Worm (Caenorhabditis elegans) whole organism, L1 larva: ENCODE measurements around the gene eif-2A.

Experiments used
- C04F5.9 ChIP-seq: sonication (generic microtip); optimal IDR thresholded peaks from 2 replicates; lab custom pipeline; 2016; ENCODE audit warnings: missing genetic modification characterization, missing compliant biosample characterization
- C16A3.4 ChIP-seq: fragments of 150-350 bp; optimal IDR thresholded peaks from 2 replicates; lab custom pipeline; 2014; ENCODE audit warnings: missing biosample characterization, missing genetic modification characterization
- C34B4.2 ChIP-seq: sonication (generic microtip); optimal IDR thresholded peaks from 2 replicates; lab custom pipeline; 2017; ENCODE audit warnings: mild to moderate bottlenecking, missing genetic modification characterization, missing compliant biosample characterization
- F16B12.6 ChIP-seq: fragments of 150-350 bp; optimal IDR thresholded peaks from 2 replicates; lab custom pipeline; 2014; ENCODE audit warnings: missing biosample characterization, missing genetic modification characterization
- aha-1 ChIP-seq: fragments of 150-350 bp; optimal IDR thresholded peaks from 2 replicates; lab custom pipeline; 2014; ENCODE audit warnings: missing biosample characterization, missing genetic modification characterization
- ceh-8 ChIP-seq: fragments of 200-800 bp; sonication (Bioruptor generic); optimal IDR thresholded peaks from 2 replicates; lab custom pipeline; 2018; ENCODE audit warnings: mild to moderate bottlenecking, missing genetic modification characterization, moderate library complexity, missing compliant biosample characterization
- ceh-88 ChIP-seq: fragments of 200-800 bp; sonication (Bioruptor generic); IDR thresholded peaks from 2 replicates; pipeline ENCODE4 v1.3.6; 2022; ENCODE audit warnings: missing genetic modification characterization, missing compliant biosample characterization
- ces-1 ChIP-seq: fragments of 150-350 bp; optimal IDR thresholded peaks from 2 replicates; lab custom pipeline; 2014; ENCODE audit warnings: missing biosample characterization, missing genetic modification reagents, missing genetic modification characterization
- dpl-1 ChIP-seq, 3 experiments: fragments of 150-350 bp in 2 of 3; sonication (generic microtip) in 1 of 3; optimal IDR thresholded peaks; 2 replicates each; lab custom pipeline; 2014 to 2017; ENCODE audit warnings: missing biosample characterization in 3 of 3, missing genetic modification characterization in 3 of 3, missing genetic modification reagents in 3 of 3
- dsc-1 ChIP-seq: sonication (generic microtip); optimal IDR thresholded peaks from 2 replicates; lab custom pipeline; 2016; ENCODE audit warnings: mild to moderate bottlenecking, missing genetic modification characterization, missing compliant biosample characterization
- efl-1 ChIP-seq, 4 experiments: fragments of 150-350 bp; optimal IDR thresholded peaks in 3 of 4; peaks in 1 of 4; 1 replicate in 1 of 4; 2 replicates in 3 of 4; lab custom pipeline; 2014; ENCODE audit warnings: missing biosample characterization in 2 of 4, missing genetic modification characterization in 2 of 4, missing genetic modification reagents in 2 of 4
- egl-13 ChIP-seq: sonication (generic microtip); optimal IDR thresholded peaks from 2 replicates; lab custom pipeline; 2016; ENCODE audit warnings: missing genotype, missing genetic modification reagents, missing genetic modification characterization, missing compliant biosample characterization
- egl-27 ChIP-seq, 2 experiments: fragments of 150-350 bp in 1 of 2; sonication (generic microtip); optimal IDR thresholded peaks; 3 replicates each; lab custom pipeline; 2017 to 2018; ENCODE audit warnings: missing biosample characterization in 2 of 2, missing genetic modification characterization in 2 of 2, missing genetic modification reagents in 2 of 2
- elt-2 ChIP-seq: sonication (generic microtip); optimal IDR thresholded peaks from 2 replicates; lab custom pipeline; 2016; ENCODE audit warnings: missing genetic modification characterization, mild to moderate bottlenecking, inconsistent platforms, missing compliant biosample characterization, missing genetic modification reagents
- elt-3 ChIP-seq, 6 experiments: fragments of 150-350 bp in 1 of 6; sonication (generic microtip); optimal IDR thresholded peaks; 2 replicates each; lab custom pipeline; 2017 to 2018; ENCODE audit warnings: missing biosample characterization in 6 of 6, missing genetic modification characterization in 6 of 6, inconsistent platforms in 1 of 6
- ets-5 ChIP-seq: fragments of 200-800 bp; sonication (Bioruptor generic); IDR thresholded peaks from 2 replicates; pipeline ENCODE4 v1.3.6; 2022; ENCODE audit warnings: missing genetic modification characterization, missing compliant biosample characterization
- fkh-8 ChIP-seq: sonication (generic microtip); optimal IDR thresholded peaks from 2 replicates; lab custom pipeline; 2016; ENCODE audit warnings: mild to moderate bottlenecking, missing genetic modification characterization, missing compliant biosample characterization
- fos-1 ChIP-seq: fragments of 150-350 bp; optimal IDR thresholded peaks from 2 replicates; lab custom pipeline; 2014; ENCODE audit warnings: missing biosample characterization, missing genetic modification characterization
- grh-1 ChIP-seq: fragments of 200-800 bp; sonication (Bioruptor generic); IDR thresholded peaks from 2 replicates; pipeline ENCODE4 v1.3.6; 2022; ENCODE audit warnings: missing genetic modification reagents, missing genetic modification characterization, missing compliant biosample characterization
- hlh-4 ChIP-seq: sonication (generic microtip); optimal IDR thresholded peaks from 2 replicates; lab custom pipeline; 2016; ENCODE audit warnings: mild to moderate bottlenecking, missing genetic modification characterization, missing compliant biosample characterization
- hpl-2 ChIP-seq: fragments of 150-350 bp; optimal IDR thresholded peaks from 2 replicates; lab custom pipeline; 2014; ENCODE audit warnings: missing biosample characterization, missing genetic modification reagents, missing genetic modification characterization
- isw-1 ChIP-seq: fragments of 200-800 bp; sonication (Bioruptor generic); IDR thresholded peaks from 2 replicates; pipeline ENCODE4 v1.3.6; 2022; ENCODE audit warnings: missing genetic modification characterization, missing compliant biosample characterization
- lin-13 ChIP-seq: fragments of 150-350 bp; optimal IDR thresholded peaks from 2 replicates; lab custom pipeline; 2014; ENCODE audit warnings: missing biosample characterization, missing genetic modification reagents, missing genetic modification characterization
- lin-35 ChIP-seq, 2 experiments: fragments of 150-350 bp; optimal IDR thresholded peaks; 2 replicates each; lab custom pipeline; 2014; ENCODE audit warnings: missing biosample characterization in 2 of 2, missing genetic modification characterization in 2 of 2, missing genetic modification reagents in 2 of 2
- lin-39 ChIP-seq: fragments of 150-350 bp; optimal IDR thresholded peaks from 2 replicates; lab custom pipeline; 2014; ENCODE audit warnings: missing biosample characterization, missing genetic modification reagents, missing genetic modification characterization
- lir-3 ChIP-seq: sonication (generic microtip); optimal IDR thresholded peaks from 2 replicates; lab custom pipeline; 2016; ENCODE audit warnings: mild to moderate bottlenecking, missing genetic modification characterization, moderate library complexity, missing compliant biosample characterization; ENCODE audit not compliant: poor library complexity
- nhr-11 ChIP-seq: fragments of 150-350 bp; optimal IDR thresholded peaks from 2 replicates; lab custom pipeline; 2014; ENCODE audit warnings: missing biosample characterization, missing genetic modification characterization
- nhr-12 ChIP-seq: sonication (generic microtip); optimal IDR thresholded peaks from 2 replicates; lab custom pipeline; 2017; ENCODE audit warnings: missing biosample characterization, missing genetic modification characterization
- nhr-20 ChIP-seq: sonication (generic microtip); optimal IDR thresholded peaks from 2 replicates; lab custom pipeline; 2016; ENCODE audit warnings: mild to moderate bottlenecking, missing genetic modification characterization, missing compliant biosample characterization
- nhr-237 ChIP-seq: fragments of 150-350 bp; optimal IDR thresholded peaks from 2 replicates; lab custom pipeline; 2014; ENCODE audit warnings: missing biosample characterization, missing genetic modification characterization
- nhr-28 ChIP-seq: fragments of 150-350 bp; optimal IDR thresholded peaks from 2 replicates; lab custom pipeline; 2014; ENCODE audit warnings: missing biosample characterization, missing genetic modification characterization
- nhr-77 ChIP-seq: fragments of 150-350 bp; optimal IDR thresholded peaks from 2 replicates; lab custom pipeline; 2014; ENCODE audit warnings: missing biosample characterization, missing genetic modification characterization
- nhr-84 ChIP-seq: sonication (generic microtip); optimal IDR thresholded peaks from 2 replicates; lab custom pipeline; 2017; ENCODE audit warnings: missing biosample characterization, missing genetic modification characterization
- nhr-90 ChIP-seq: sonication (generic microtip); optimal IDR thresholded peaks from 2 replicates; lab custom pipeline; 2016; ENCODE audit warnings: mild to moderate bottlenecking, missing genetic modification characterization, missing compliant biosample characterization; ENCODE audit not compliant: poor library complexity
- pag-3 ChIP-seq: sonication (generic microtip); optimal IDR thresholded peaks from 2 replicates; lab custom pipeline; 2017; ENCODE audit warnings: missing genetic modification characterization, mild to moderate bottlenecking, missing compliant biosample characterization, antibody characterized with exemption, borderline replicate concordance; ENCODE audit not compliant: insufficient read depth
- pqm-1 ChIP-seq: sonication (generic microtip); optimal IDR thresholded peaks from 3 replicates; lab custom pipeline; 2017; ENCODE audit warnings: missing biosample characterization, missing genetic modification characterization
- skn-1 ChIP-seq: fragments of 150-350 bp; optimal IDR thresholded peaks from 2 replicates; lab custom pipeline; 2014; ENCODE audit warnings: missing biosample characterization, missing genetic modification characterization
- snpc-4 ChIP-seq: fragments of 150-350 bp; optimal IDR thresholded peaks from 2 replicates; lab custom pipeline; 2014; ENCODE audit warnings: missing biosample characterization, missing genetic modification characterization
- snu-23 ChIP-seq: sonication (generic microtip); optimal IDR thresholded peaks from 2 replicates; lab custom pipeline; 2016; ENCODE audit warnings: missing genetic modification characterization, missing compliant biosample characterization
- sox-4 ChIP-seq: sonication (generic microtip); optimal IDR thresholded peaks from 2 replicates; lab custom pipeline; 2016; ENCODE audit warnings: missing genetic modification characterization, missing compliant biosample characterization
- sup-37 ChIP-seq: fragments of 200-800 bp; sonication (Bioruptor generic); optimal IDR thresholded peaks from 2 replicates; lab custom pipeline; 2018; ENCODE audit warnings: mild to moderate bottlenecking, missing genetic modification characterization, missing compliant biosample characterization
- swsn-7 ChIP-seq: sonication (generic microtip); optimal IDR thresholded peaks from 2 replicates; lab custom pipeline; 2016; ENCODE audit warnings: missing genetic modification characterization, missing compliant biosample characterization
- tbx-2 ChIP-seq: sonication (generic microtip); optimal IDR thresholded peaks from 2 replicates; lab custom pipeline; 2016; ENCODE audit warnings: missing genetic modification characterization, missing compliant biosample characterization
- tlp-1 ChIP-seq: fragments of 150-350 bp; optimal IDR thresholded peaks from 2 replicates; lab custom pipeline; 2014; ENCODE audit warnings: missing biosample characterization, missing genetic modification characterization
- unc-130 ChIP-seq: fragments of 150-350 bp; optimal IDR thresholded peaks from 2 replicates; lab custom pipeline; 2017; ENCODE audit warnings: missing biosample characterization, missing genetic modification characterization, inconsistent platforms
- unc-86 ChIP-seq: sonication (generic microtip); optimal IDR thresholded peaks from 2 replicates; lab custom pipeline; 2016; ENCODE audit warnings: missing genetic modification characterization, missing compliant biosample characterization
- unc-98 ChIP-seq: fragments of 200-800 bp; sonication (Bioruptor generic); IDR thresholded peaks from 2 replicates; pipeline ENCODE4 v1.3.6; 2022; ENCODE audit warnings: missing genetic modification characterization, missing compliant biosample characterization
- vab-15 ChIP-seq: sonication (generic microtip); optimal IDR thresholded peaks from 2 replicates; lab custom pipeline; 2017; ENCODE audit warnings: missing genotype, mild to moderate bottlenecking, missing genetic modification characterization, missing compliant biosample characterization
- zag-1 ChIP-seq: fragments of 150-350 bp; optimal IDR thresholded peaks from 2 replicates; lab custom pipeline; 2014; ENCODE audit warnings: missing biosample characterization, missing genetic modification characterization
- ztf-11 ChIP-seq, 2 experiments: sonication (generic microtip); optimal IDR thresholded peaks; 2 replicates each; lab custom pipeline; 2016 to 2017; ENCODE audit warnings: missing genetic modification characterization in 2 of 2, missing biosample characterization in 1 of 2, missing compliant biosample characterization in 1 of 2
- ztf-4 ChIP-seq: fragments of 150-350 bp; optimal IDR thresholded peaks from 2 replicates; lab custom pipeline; 2014; ENCODE audit warnings: missing biosample characterization, missing genetic modification characterization

Gene eif-2A

ce11 chrII:10447348-10448316, 31.0 kb downstream of the eif-2A start, which contains the start of gene ZK673.2:
ZK673.2 (plus strand) TSS chrII:10448266.
- TF ChIP-seq lir-3 (tag; lab: Kevin White, UChicago) (no peak), fos-1 (no peak), elt-3 (tag; optimal IDR thresholded peaks at IDR 0.05; lab: Kevin White, UChicago) (peak in 4 of 6 experiments; percentile 22 to 92 (median 51)), dpl-1 (GFP tag; optimal IDR thresholded peaks at IDR 0.05; lab: Kevin White, UChicago) (no peak), nhr-84 (no peak), ces-1 (no peak), tlp-1 (no peak), dsc-1 (tag; lab: Kevin White, UChicago) (no peak), ztf-4 (tag; lab: Kevin White, UChicago) (no peak), ceh-88 (no peak; the same call in 1 of the 2 replicates), unc-130 (tag; lab: Kevin White, UChicago) (no peak), unc-86 (tag; lab: Kevin White, UChicago) (no peak), nhr-237 (tag; lab: Kevin White, UChicago) (no peak), egl-27 (tag; optimal IDR thresholded peaks at IDR 0.05; lab: Kevin White, UChicago) (no peak), hpl-2 (no peak), nhr-20 (tag; lab: Kevin White, UChicago) (peak; percentile 67), aha-1 (no peak), skn-1 (tag; lab: Kevin White, UChicago) (no peak), isw-1 (GFP tag; lab: Robert Waterston, UW) (no peak), hlh-4 (tag; lab: Kevin White, UChicago) (no peak), C34B4.2 (tag; lab: Kevin White, UChicago) (peak; percentile 3), ets-5 (no peak), fkh-8 (tag; lab: Kevin White, UChicago) (peak; percentile 29), nhr-90 (tag; lab: Kevin White, UChicago) (peak; percentile 46), sup-37 (no peak), pag-3 (no peak), lin-39 (tag; lab: Kevin White, UChicago) (no peak), tbx-2 (tag; lab: Kevin White, UChicago) (no peak), snpc-4 (tag; lab: Kevin White, UChicago) (no peak), grh-1 (peak; percentile 72), sox-4 (no peak), ztf-11 (tag; optimal IDR thresholded peaks at IDR 0.05; lab: Kevin White, UChicago) (no peak), lin-35 (GFP tag; optimal IDR thresholded peaks at IDR 0.05; lab: Kevin White, UChicago) (peak in 1 of 2 experiments; percentile 51), F16B12.6 (tag; lab: Kevin White, UChicago) (no peak), C16A3.4 (tag; lab: Kevin White, UChicago) (no peak), C04F5.9 (tag; lab: Kevin White, UChicago) (no peak), nhr-12 (tag; lab: Kevin White, UChicago) (no peak), vab-15 (peak; percentile 1), ceh-8 (no peak), efl-1 (optimal IDR thresholded peaks at IDR 0.05; lab: Kevin White, UChicago) (no peak), efl-1 (GFP tag; optimal IDR thresholded peaks at IDR 0.05 in 1 of 2; lab: Kevin White, UChicago) (peak; percentile 7 to 93), snu-23 (GFP tag; lab: Kevin White, UChicago) (peak; percentile 55), egl-13 (tag; lab: Kevin White, UChicago) (no peak), unc-98 (GFP tag; lab: Robert Waterston, UW) (no peak), elt-2 (tag; lab: Kevin White, UChicago) (peak; percentile 74), nhr-11 (peak; percentile 32), pqm-1 (tag; lab: Kevin White, UChicago) (no peak), lin-13 (GFP tag; lab: Kevin White, UChicago) (peak; percentile 21), nhr-28 (no peak), swsn-7 (tag; lab: Kevin White, UChicago) (no peak), nhr-77 (tag; lab: Kevin White, UChicago) (no peak), zag-1 (tag; lab: Kevin White, UChicago) (no peak)
